Fruit fly (Drosophila melanogaster) whole organism, embryonic: ENCODE data around the gene CG1983.
A peak's percentile ranks its signal among the peaks of the same experiment; 100 is the strongest.

Source experiments
- CG10565 ChIP-seq: fragments of 200-800 bp; sonication (Bioruptor generic); optimal IDR thresholded peaks from 3 replicates; lab custom pipeline; 2016; ENCODE audit warnings: missing biosample characterization, mild to moderate bottlenecking, missing genetic modification characterization
- CG11695 ChIP-seq: fragments of 200-800 bp; sonication (Bioruptor generic); IDR thresholded peaks from 3 replicates; pipeline ENCODE4 v1.3.6; 2022; ENCODE audit warnings: missing biosample characterization, missing genetic modification characterization
- CG11696 ChIP-seq: fragments of 200-800 bp; sonication (Bioruptor generic); IDR thresholded peaks from 2 replicates; pipeline ENCODE4 v1.3.6; 2022; ENCODE audit warnings: missing biosample characterization, missing genetic modification characterization
- CG12104 ChIP-seq: fragments of 200-800 bp; sonication (Bioruptor generic); optimal IDR thresholded peaks from 3 replicates; lab custom pipeline; 2016; ENCODE audit warnings: missing biosample characterization, missing genetic modification characterization
- CG12236 ChIP-seq: fragments of 200-800 bp; sonication (Bioruptor generic); optimal IDR thresholded peaks from 2 replicates; lab custom pipeline; 2016; ENCODE audit warnings: missing biosample characterization, missing genetic modification characterization
- CG12659 ChIP-seq: fragments of 200-800 bp; sonication (Bioruptor generic); optimal IDR thresholded peaks from 3 replicates; lab custom pipeline; 2017; ENCODE audit warnings: mild to moderate bottlenecking, missing biosample characterization, missing genetic modification reagents, missing genetic modification characterization
- CG12942 ChIP-seq: fragments of 200-800 bp; sonication (Bioruptor generic); optimal IDR thresholded peaks from 3 replicates; lab custom pipeline; 2016; ENCODE audit warnings: missing biosample characterization, missing genetic modification characterization
- CG15269 ChIP-seq: fragments of 200-800 bp; sonication (Bioruptor generic); optimal IDR thresholded peaks from 2 replicates; lab custom pipeline; 2018; ENCODE audit warnings: missing biosample characterization, mild to moderate bottlenecking, missing genetic modification characterization, moderate library complexity
- CG17361 ChIP-seq: fragments of 200-800 bp; sonication (Bioruptor generic); IDR thresholded peaks from 3 replicates; pipeline ENCODE4 v1.3.6; 2022; ENCODE audit warnings: missing biosample characterization, missing genetic modification characterization
- CG17829 ChIP-seq: fragments of 200-800 bp; optimal IDR thresholded peaks from 2 replicates; lab custom pipeline; 2019; ENCODE audit warnings: missing biosample characterization, mild to moderate bottlenecking, missing genetic modification characterization, moderate library complexity
- CG3407 ChIP-seq: fragments of 200-800 bp; sonication (Bioruptor generic); optimal IDR thresholded peaks from 2 replicates; lab custom pipeline; 2018; ENCODE audit warnings: missing biosample characterization, mild to moderate bottlenecking, missing genetic modification characterization
- CG4424 ChIP-seq: fragments of 200-800 bp; sonication (Bioruptor generic); optimal IDR thresholded peaks from 3 replicates; lab custom pipeline; 2016; ENCODE audit warnings: missing biosample characterization, missing genetic modification characterization
- CG9437 ChIP-seq: fragments of 200-800 bp; sonication (Bioruptor generic); optimal IDR thresholded peaks from 2 replicates; lab custom pipeline; 2018; ENCODE audit warnings: missing biosample characterization, mild to moderate bottlenecking, missing genetic modification characterization
- D ChIP-seq, 2 experiments: fragments of 200-800 bp in 1 of 2; fragments of >200 bp in 1 of 2; sonication (Bioruptor generic) in 1 of 2; optimal IDR thresholded peaks; 2 replicates in 1 of 2; 3 replicates in 1 of 2; lab custom pipeline; 2017; ENCODE audit warnings: mild to moderate bottlenecking in 1 of 2, missing biosample characterization in 1 of 2, missing genetic modification characterization in 1 of 2, missing genetic modification reagents in 1 of 2
- D19A ChIP-seq: fragments of 200-800 bp; optimal IDR thresholded peaks from 3 replicates; lab custom pipeline; 2019; ENCODE audit warnings: missing biosample characterization, mild to moderate bottlenecking, missing genetic modification characterization, moderate library complexity
- Dek ChIP-seq: fragments of 200-800 bp; sonication (Bioruptor generic); optimal IDR thresholded peaks from 3 replicates; lab custom pipeline; 2019; ENCODE audit warnings: missing biosample characterization, mild to moderate bottlenecking, missing genetic modification characterization, moderate library complexity
- Doc3 ChIP-seq: fragments of 200-800 bp; sonication (Bioruptor generic); IDR thresholded peaks from 3 replicates; pipeline ENCODE4 v1.3.6; 2022; ENCODE audit warnings: missing biosample characterization, missing genetic modification characterization; ENCODE audit not compliant: partially characterized antibody
- Eip74EF ChIP-seq, 2 experiments: fragments of 200-800 bp in 1 of 2; fragments of >200 bp in 1 of 2; sonication (Bioruptor generic) in 1 of 2; optimal IDR thresholded peaks; 2 replicates each; lab custom pipeline; 2017 to 2019; ENCODE audit warnings: missing biosample characterization in 2 of 2, missing genetic modification characterization in 2 of 2, mild to moderate bottlenecking in 1 of 2, moderate library complexity in 1 of 2
- HmgZ ChIP-seq: fragments of 200-800 bp; sonication (Bioruptor generic); optimal IDR thresholded peaks from 2 replicates; lab custom pipeline; 2018; ENCODE audit warnings: missing biosample characterization, mild to moderate bottlenecking, missing genetic modification characterization
- Max ChIP-seq: fragments of 200-800 bp; sonication (Bioruptor generic); optimal IDR thresholded peaks from 2 replicates; lab custom pipeline; 2016; ENCODE audit warnings: missing biosample characterization, mild to moderate bottlenecking, missing genetic modification characterization
- Nf-YB ChIP-seq: fragments of 200-800 bp; sonication (Bioruptor generic); optimal IDR thresholded peaks from 3 replicates; lab custom pipeline; 2019; ENCODE audit warnings: missing biosample characterization, mild to moderate bottlenecking, missing genetic modification characterization, moderate library complexity
- Scr ChIP-seq: fragments of 200-800 bp; sonication (Bioruptor generic); IDR thresholded peaks from 2 replicates; pipeline ENCODE4 v1.3.6; 2022; ENCODE audit warnings: missing biosample characterization, missing genetic modification characterization; ENCODE audit not compliant: partially characterized antibody
- Sox102F ChIP-seq: fragments of 200-800 bp; sonication (Bioruptor generic); optimal IDR thresholded peaks from 2 replicates; lab custom pipeline; 2018; ENCODE audit warnings: missing biosample characterization, mild to moderate bottlenecking, missing genetic modification characterization, moderate library complexity
- YL-1 ChIP-seq: fragments of 200-800 bp; sonication (Bioruptor generic); optimal IDR thresholded peaks from 3 replicates; lab custom pipeline; 2017; ENCODE audit warnings: missing biosample characterization, mild to moderate bottlenecking, missing genetic modification characterization
- amos ChIP-seq: fragments of 200-800 bp; sonication (Bioruptor generic); IDR thresholded peaks from 2 replicates; pipeline ENCODE4 v1.3.6; 2022; ENCODE audit warnings: missing biosample characterization, missing genetic modification characterization; ENCODE audit not compliant: partially characterized antibody
- bbx ChIP-seq: fragments of 200-800 bp; sonication (Bioruptor generic); IDR thresholded peaks from 2 replicates; pipeline ENCODE4 v1.3.6; 2022; ENCODE audit warnings: missing biosample characterization, missing genetic modification characterization; ENCODE audit not compliant: partially characterized antibody
- cad ChIP-seq: fragments of >200 bp; optimal IDR thresholded peaks from 2 replicates; lab custom pipeline; 2017; ENCODE audit warnings: missing biosample characterization, missing genetic modification characterization
- ci ChIP-seq: fragments of 200-800 bp; sonication (Bioruptor generic); IDR thresholded peaks from 3 replicates; pipeline ENCODE4 v1.3.6; 2022; ENCODE audit warnings: missing biosample characterization, missing genetic modification characterization
- corto ChIP-seq: fragments of 200-800 bp; sonication (Bioruptor generic); optimal IDR thresholded peaks from 2 replicates; lab custom pipeline; 2016; ENCODE audit warnings: missing biosample characterization, mild to moderate bottlenecking, missing genetic modification characterization, moderate library complexity
- crp ChIP-seq, 2 experiments: fragments of 200-800 bp; sonication (Bioruptor generic); optimal IDR thresholded peaks; 2 replicates in 1 of 2; 3 replicates in 1 of 2; lab custom pipeline; 2017; ENCODE audit warnings: missing biosample characterization in 2 of 2, missing genetic modification characterization in 2 of 2, mild to moderate bottlenecking in 1 of 2, moderate library complexity in 1 of 2
- cwo ChIP-seq: fragments of 200-800 bp; sonication (Bioruptor generic); optimal IDR thresholded peaks from 3 replicates; lab custom pipeline; 2017; ENCODE audit warnings: missing biosample characterization, missing genetic modification characterization, mild to moderate bottlenecking, moderate library complexity, missing genetic modification reagents
- ewg ChIP-seq: fragments of 200-800 bp; sonication (Bioruptor generic); optimal IDR thresholded peaks from 3 replicates; lab custom pipeline; 2017; ENCODE audit warnings: mild to moderate bottlenecking, missing biosample characterization, missing genetic modification reagents, missing genetic modification characterization
- fd96Cb ChIP-seq: fragments of 200-800 bp; sonication (Bioruptor generic); optimal IDR thresholded peaks from 2 replicates; lab custom pipeline; 2018; ENCODE audit warnings: missing biosample characterization, mild to moderate bottlenecking, missing genetic modification characterization, moderate library complexity
- ken ChIP-seq: fragments of 200-800 bp; sonication (Bioruptor generic); IDR thresholded peaks from 3 replicates; pipeline ENCODE4 v1.3.6; 2022; ENCODE audit warnings: missing biosample characterization, missing genetic modification characterization
- lab ChIP-seq: fragments of 200-800 bp; sonication (Bioruptor generic); optimal IDR thresholded peaks from 3 replicates; lab custom pipeline; 2017; ENCODE audit warnings: missing biosample characterization, missing genetic modification characterization, mild to moderate bottlenecking, moderate library complexity, missing genetic modification reagents
- lmd ChIP-seq: fragments of 200-800 bp; sonication (Bioruptor generic); IDR thresholded peaks from 2 replicates; pipeline ENCODE4 v1.3.6; 2022; ENCODE audit warnings: missing biosample characterization, missing genetic modification characterization
- nerfin-2 ChIP-seq: fragments of 200-800 bp; sonication (Bioruptor generic); IDR thresholded peaks from 2 replicates; pipeline ENCODE4 v1.3.6; 2022; ENCODE audit warnings: missing biosample characterization, missing genetic modification characterization; ENCODE audit not compliant: partially characterized antibody
- pb ChIP-seq: fragments of 200-800 bp; sonication (Bioruptor generic); optimal IDR thresholded peaks from 3 replicates; lab custom pipeline; 2016; ENCODE audit warnings: missing biosample characterization, missing genetic modification characterization
- peb ChIP-seq: fragments of 200-800 bp; sonication (Bioruptor generic); IDR thresholded peaks from 2 replicates; pipeline ENCODE4 v1.3.6; 2022; ENCODE audit warnings: missing biosample characterization, missing genetic modification characterization
- pfk ChIP-seq: fragments of 200-800 bp; sonication (Bioruptor generic); optimal IDR thresholded peaks from 2 replicates; lab custom pipeline; 2018; ENCODE audit warnings: missing biosample characterization, mild to moderate bottlenecking, missing genetic modification characterization, moderate library complexity
- pnt ChIP-seq: fragments of 200-800 bp; sonication (Bioruptor generic); optimal IDR thresholded peaks from 3 replicates; lab custom pipeline; 2016; ENCODE audit warnings: missing biosample characterization, missing genetic modification characterization
- pzg ChIP-seq: fragments of 200-800 bp; sonication (Bioruptor generic); optimal IDR thresholded peaks from 3 replicates; lab custom pipeline; 2018; ENCODE audit warnings: missing biosample characterization, mild to moderate bottlenecking, missing genetic modification characterization, moderate library complexity
- salm ChIP-seq: fragments of 200-800 bp; sonication (Bioruptor generic); optimal IDR thresholded peaks from 2 replicates; lab custom pipeline; 2018; ENCODE audit warnings: missing biosample characterization, mild to moderate bottlenecking, missing genetic modification characterization
- scrt ChIP-seq: fragments of 200-800 bp; sonication (Bioruptor generic); optimal IDR thresholded peaks from 2 replicates; lab custom pipeline; 2018; ENCODE audit warnings: missing biosample characterization, mild to moderate bottlenecking, missing genetic modification characterization, moderate library complexity
- sens ChIP-seq: fragments of 200-800 bp; sonication (Bioruptor generic); peaks from one replicate; lab custom pipeline; 2016; ENCODE audit warnings: missing biosample characterization, missing genetic modification characterization
- tap ChIP-seq: fragments of 200-800 bp; optimal IDR thresholded peaks from 3 replicates; lab custom pipeline; 2019; ENCODE audit warnings: missing biosample characterization, mild to moderate bottlenecking, missing genetic modification characterization, moderate library complexity

CG1983 gene

DNA sequence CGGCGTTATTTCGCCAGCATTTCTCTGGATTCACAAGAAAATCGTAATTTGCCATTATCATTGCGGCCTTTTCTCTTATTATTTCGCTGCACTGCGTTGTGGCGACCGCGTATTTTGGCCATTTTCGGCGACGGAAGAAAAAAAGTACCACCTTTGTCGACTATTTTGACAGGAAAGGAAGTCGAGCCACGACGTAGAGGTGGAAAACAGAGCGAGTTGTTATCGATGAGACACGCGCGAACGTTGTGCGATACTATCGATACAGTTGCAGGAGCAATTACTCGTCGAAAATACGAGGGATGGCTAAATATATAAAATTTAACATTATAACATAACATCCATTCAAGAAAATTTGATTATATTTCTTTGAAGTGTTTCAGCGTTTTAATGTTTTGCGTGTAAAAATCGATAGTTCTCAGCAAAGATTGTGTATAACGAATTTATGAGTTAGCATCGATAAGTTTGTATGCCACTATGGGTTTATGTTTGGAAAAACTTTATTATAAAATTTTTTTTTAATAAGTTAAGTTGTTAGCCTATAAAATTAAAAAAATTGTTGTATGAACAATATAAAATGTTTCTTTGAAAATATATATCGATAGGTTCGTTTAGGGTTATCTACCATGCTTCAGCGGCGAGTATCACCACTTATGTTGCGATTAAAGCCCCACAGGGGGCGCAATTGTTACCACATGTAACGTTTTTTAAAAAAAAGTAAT is 31.4 kb upstream of the CG1983 start, which contains the start of gene RpS7 (continued):
- peak; percentile 20 for TF ChIP-seq Sox102F (GFP tag; lab: Kevin White, UChicago)
- no peak for TF ChIP-seq cad
- TF ChIP-seq ci (GFP tag; lab: Robert Waterston, UW), result peak; percentile 93
- TF ChIP-seq pnt, result no peak
- peak; percentile 70 for TF ChIP-seq CG12104 (GFP tag; lab: Kevin White, UChicago)
- TF ChIP-seq Max (GFP tag; lab: Kevin White, UChicago), result peak; percentile 25
- peak; percentile 71 for TF ChIP-seq pfk (GFP tag; lab: Kevin White, UChicago)
- peak; percentile 92 for TF ChIP-seq sens (GFP tag; lab: Kevin White, UChicago)
- peak; percentile 75 for TF ChIP-seq CG15269 (tag; lab: Kevin White, UChicago)
- TF ChIP-seq CG4424 (GFP tag; lab: Kevin White, UChicago), result peak; percentile 78
- peak; percentile 83 for TF ChIP-seq YL-1
- TF ChIP-seq salm, result peak; percentile 76
- peak in 1 of 2 experiments; percentile 75 for TF ChIP-seq Eip74EF (GFP tag; optimal IDR thresholded peaks at IDR 0.05; lab: Kevin White, UChicago)
- peak; percentile 95 for TF ChIP-seq nerfin-2
- peak; percentile 1 for TF ChIP-seq ewg (GFP tag; lab: Kevin White, UChicago)
- peak in 1 of 2 experiments; percentile 35 for TF ChIP-seq crp (GFP tag; optimal IDR thresholded peaks at IDR 0.05; lab: Kevin White, UChicago)
- peak; percentile 62; the same call in 1 of the 2 replicates for TF ChIP-seq peb
- peak; percentile 70 for TF ChIP-seq CG12659 (GFP tag; lab: Kevin White, UChicago)
- peak; percentile 75 for TF ChIP-seq scrt (GFP tag; lab: Kevin White, UChicago)
- TF ChIP-seq cwo (GFP tag; lab: Kevin White, UChicago), result peak; percentile 32
- TF ChIP-seq CG9437 (GFP tag; lab: Kevin White, UChicago), result peak; percentile 79
- peak; percentile 31 for TF ChIP-seq D19A (tag; lab: Kevin White, UChicago)
- no peak for TF ChIP-seq CG10565 (GFP tag; lab: Kevin White, UChicago)
- peak; percentile 79 for TF ChIP-seq CG11695
- no peak for TF ChIP-seq corto (GFP tag; lab: Kevin White, UChicago)
- TF ChIP-seq bbx (GFP tag; lab: Robert Waterston, UW), result peak; percentile 96
- TF ChIP-seq CG3407, result peak; percentile 68
- peak; percentile 96 for TF ChIP-seq amos (GFP tag; lab: Robert Waterston, UW)
- peak; percentile 54 for TF ChIP-seq pzg (GFP tag; lab: Kevin White, UChicago)
- peak; percentile 55 for TF ChIP-seq lmd (GFP tag; lab: Robert Waterston, UW)
- peak; percentile 92 for TF ChIP-seq CG17361 (GFP tag; lab: Robert Waterston, UW)
- TF ChIP-seq CG11696, result peak; percentile 66
- TF ChIP-seq CG12942 (GFP tag; lab: Kevin White, UChicago), result peak; percentile 2
- TF ChIP-seq ken (GFP tag; lab: Robert Waterston, UW), result peak; percentile 71; the same call in 2 of the 3 replicates
- TF ChIP-seq D (optimal IDR thresholded peaks at IDR 0.05; lab: Kevin White, UChicago), result no peak
- TF ChIP-seq D (GFP tag; optimal IDR thresholded peaks at IDR 0.05; lab: Kevin White, UChicago), result peak; percentile 46
- TF ChIP-seq lab (GFP tag; lab: Kevin White, UChicago), result peak; percentile 89
- no peak for TF ChIP-seq CG12236 (GFP tag; lab: Kevin White, UChicago)
- peak; percentile 99 for TF ChIP-seq Scr (GFP tag; lab: Robert Waterston, UW)
- peak; percentile 49 for TF ChIP-seq Nf-YB (GFP tag; lab: Kevin White, UChicago)
- TF ChIP-seq Dek (tag; lab: Kevin White, UChicago), result peak; percentile 17
- peak; percentile 60 for TF ChIP-seq pb
- peak; percentile 31 for TF ChIP-seq HmgZ
- TF ChIP-seq Doc3 (GFP tag; lab: Robert Waterston, UW), result peak; percentile 98
- TF ChIP-seq fd96Cb (tag; lab: Kevin White, UChicago), result peak; percentile 8
- TF ChIP-seq tap (tag; lab: Kevin White, UChicago), result peak; percentile 62
- peak; percentile 78 for TF ChIP-seq CG17829 (tag; lab: Kevin White, UChicago)
